Fruit fly (Drosophila melanogaster): Measurements from ENCODE around the gene CG14624.

DNA sequence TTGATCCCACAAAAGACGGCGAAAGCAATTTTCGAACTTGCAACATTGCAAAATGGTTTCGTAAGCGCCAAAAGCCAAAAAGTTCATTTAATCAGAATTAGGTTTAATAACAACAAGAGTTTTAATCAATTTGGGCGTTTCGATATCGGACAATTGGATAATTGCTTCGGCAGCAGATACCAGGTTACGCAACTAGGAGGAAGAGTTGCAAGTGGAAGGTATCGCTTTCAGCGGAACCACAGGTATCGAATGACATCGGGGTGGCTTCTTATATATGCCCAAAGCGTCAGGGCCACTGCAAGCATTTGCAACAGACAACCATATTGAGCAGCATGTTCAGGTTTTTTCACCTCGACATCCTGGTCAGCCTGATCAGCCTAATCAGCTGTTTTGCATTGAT lies at the start of gene CG14624:
- TF ChIP-seq CG6689 (GFP tag; IDR thresholded peaks at IDR 0.05) (no peak), zen2 (GFP tag; IDR thresholded peaks at IDR 0.05; ENCODE audit: partially characterized antibody) (no peak), Fer1 (GFP tag; optimal IDR thresholded peaks at IDR 0.05) (no peak)
